Fruit fly (Drosophila melanogaster): Measurements from ENCODE around the gene CG4911.

- TF ChIP-seq NFAT (GFP tag; IDR thresholded peaks at IDR 0.05), result no peak
- no peak for TF ChIP-seq pzg (GFP tag; optimal IDR thresholded peaks at IDR 0.05)
- no peak for TF ChIP-seq fd3F (GFP tag; optimal IDR thresholded peaks at IDR 0.05)
- no peak for TF ChIP-seq Scr (GFP tag; IDR thresholded peaks at IDR 0.05; ENCODE audit: partially characterized antibody)
- TF ChIP-seq ab (GFP tag; optimal IDR thresholded peaks at IDR 0.05), result no peak
- TF ChIP-seq psq (GFP tag; optimal IDR thresholded peaks at IDR 0.05), result no peak
- no peak for TF ChIP-seq ap (GFP tag; IDR thresholded peaks at IDR 0.05)
- no peak for TF ChIP-seq fd96Cb (tag; optimal IDR thresholded peaks at IDR 0.05)
- no peak for TF ChIP-seq tin (GFP tag; optimal IDR thresholded peaks at IDR 0.05)
- no peak for TF ChIP-seq ATbp (GFP tag; optimal IDR thresholded peaks at IDR 0.05)
Observed at dm6 chr3L:9064976-9065761, 7.4 kb downstream of the CG4911 start.
